Worm (Caenorhabditis elegans) whole organism, mixed stage, embryonic: ENCODE results near the gene magu-1.

ENCODE experiments used
- bed-3 ChIP-seq: fragments of 200-800 bp; sonication (Bioruptor generic); optimal IDR thresholded peaks from 3 replicates; lab custom pipeline; 2018; ENCODE audit warnings: mild to moderate bottlenecking, missing genetic modification characterization, moderate library complexity, missing compliant biosample characterization
- ces-1 ChIP-seq: fragments of 150-350 bp; optimal IDR thresholded peaks from 2 replicates; lab custom pipeline; 2014; ENCODE audit warnings: missing biosample characterization, missing genetic modification reagents, missing genetic modification characterization
- mep-1 ChIP-seq: fragments of 150-350 bp; optimal IDR thresholded peaks from 2 replicates; lab custom pipeline; 2017; ENCODE audit warnings: missing biosample characterization, missing genetic modification reagents, missing genetic modification characterization, inconsistent platforms
- nhr-12 ChIP-seq: fragments of 150-350 bp; optimal IDR thresholded peaks from 2 replicates; lab custom pipeline; 2014; ENCODE audit warnings: missing biosample characterization, missing genetic modification characterization
- ztf-11 ChIP-seq: fragments of 150-350 bp; optimal IDR thresholded peaks from 2 replicates; lab custom pipeline; 2014; ENCODE audit warnings: missing biosample characterization, missing genetic modification characterization

DNA sequence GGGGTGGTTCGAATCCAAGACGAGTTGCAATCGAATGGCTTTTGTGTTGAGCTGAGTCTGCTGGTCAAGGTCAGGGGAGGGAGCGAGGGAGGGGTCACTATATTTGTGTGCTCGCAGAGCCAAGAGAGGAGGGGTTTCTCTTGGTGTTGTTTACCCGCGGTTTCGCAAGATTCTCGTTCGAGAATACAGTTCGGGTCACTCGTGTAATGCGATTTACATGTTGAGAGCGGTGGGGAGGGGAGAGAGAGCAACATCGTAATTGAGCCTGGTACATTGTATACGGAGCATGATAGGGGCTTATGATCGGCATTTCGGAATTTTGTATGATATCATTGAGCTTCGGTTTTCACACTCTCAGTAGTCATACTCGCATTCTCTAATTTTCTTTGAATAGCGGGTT lies 40.6 kb upstream of the magu-1 start, which contains the start of gene F30H5.3:
- no peak for TF ChIP-seq ztf-11 (tag; lab: Kevin White, UChicago)
- TF ChIP-seq bed-3: no peak
- no peak for TF ChIP-seq nhr-12 (tag; lab: Kevin White, UChicago)
- TF ChIP-seq mep-1: no peak
- no peak for TF ChIP-seq ces-1 (GFP tag; lab: Kevin White, UChicago)
